Fruit fly (Drosophila melanogaster): Measurements from ENCODE around the gene CG3939.

CG3939 gene

dm6 chrX:3157048-3157703 lies 17.6 kb upstream of the CG3939 start (continued):
- TF ChIP-seq CG10267 (tag; optimal IDR thresholded peaks at IDR 0.05) (no peak), MBD-R2 (GFP tag; IDR thresholded peaks at IDR 0.05) (no peak), CG2202 (tag; optimal IDR thresholded peaks at IDR 0.05) (no peak), CG4730 (GFP tag; IDR thresholded peaks at IDR 0.05) (no peak), Fer1 (GFP tag; optimal IDR thresholded peaks at IDR 0.05) (no peak), Oli (tag; optimal IDR thresholded peaks at IDR 0.05) (peak; percentile 8), ara (GFP tag; IDR thresholded peaks at IDR 0.05) (no peak), CG12299 (tag; optimal IDR thresholded peaks at IDR 0.05) (no peak), Ssrp (tag; optimal IDR thresholded peaks at IDR 0.05) (no peak), Antp (GFP tag; optimal IDR thresholded peaks at IDR 0.05) (peak; percentile 18), CG10959 (GFP tag; IDR thresholded peaks at IDR 0.05) (no peak), seq (GFP tag; IDR thresholded peaks at IDR 0.05) (0 out of 2 replicates have a peak, but pooled peaks have one; percentile 42), CG2129 (GFP tag; IDR thresholded peaks at IDR 0.05; ENCODE audit: partially characterized antibody) (no peak), fd102C (GFP tag; optimal IDR thresholded peaks at IDR 0.05) (no peak), otp (GFP tag; IDR thresholded peaks at IDR 0.05) (no peak), Hr3 (GFP tag; optimal IDR thresholded peaks at IDR 0.05) (no peak), gro (GFP tag; optimal IDR thresholded peaks at IDR 0.05) (peak; percentile 75), maf-S (GFP tag; optimal IDR thresholded peaks at IDR 0.05) (no peak), CG6654 (GFP tag; optimal IDR thresholded peaks at IDR 0.05) (no peak), CG30020 (tag; optimal IDR thresholded peaks at IDR 0.05) (no peak), Rfx (GFP tag; IDR thresholded peaks at IDR 0.05) (peak; percentile 78), bowl (GFP tag; IDR thresholded peaks at IDR 0.05) (no peak), CG13424 (tag; optimal IDR thresholded peaks at IDR 0.05) (peak; percentile 9), ash1 (GFP tag; optimal IDR thresholded peaks at IDR 0.05) (no peak), Hr78 (GFP tag; optimal IDR thresholded peaks at IDR 0.05) (no peak), CG6854 (GFP tag; optimal IDR thresholded peaks at IDR 0.05) (no peak), CG4424 (GFP tag; optimal IDR thresholded peaks at IDR 0.05) (no peak), CG10431 (GFP tag; optimal IDR thresholded peaks at IDR 0.05) (no peak), Mes4 (GFP tag; optimal IDR thresholded peaks at IDR 0.05) (no peak), dati (GFP tag; IDR thresholded peaks at IDR 0.05) (no peak), CG17912 (GFP tag; optimal IDR thresholded peaks at IDR 0.05) (no peak), pita (GFP tag; optimal IDR thresholded peaks at IDR 0.05) (no peak), CG42726 (GFP tag; IDR thresholded peaks at IDR 0.05; ENCODE audit: partially characterized antibody) (no peak), ase (GFP tag; IDR thresholded peaks at IDR 0.05) (no peak), CG16813 (GFP tag; IDR thresholded peaks at IDR 0.05; ENCODE audit: partially characterized antibody) (no peak), ab (GFP tag; optimal IDR thresholded peaks at IDR 0.05) (no peak), Sox102F (GFP tag; optimal IDR thresholded peaks at IDR 0.05) (peak; percentile 40), CG3838 (GFP tag; optimal IDR thresholded peaks at IDR 0.05) (no peak), E2f1 (GFP tag; IDR thresholded peaks at IDR 0.05) (0 out of 2 replicates have a peak, but pooled peaks have one; percentile 18), nom (GFP tag; optimal IDR thresholded peaks at IDR 0.05) (no peak), CG10979 (tag; optimal IDR thresholded peaks at IDR 0.05) (no peak), vvl (GFP tag; IDR thresholded peaks at IDR 0.05) (peak; percentile 68), CG12236 (GFP tag; optimal IDR thresholded peaks at IDR 0.05) (no peak), CG17612 (GFP tag; IDR thresholded peaks at IDR 0.05) (no peak), CG15073 (GFP tag; optimal IDR thresholded peaks at IDR 0.05) (no peak), Sry-δ (GFP tag; optimal IDR thresholded peaks at IDR 0.05) (no peak), D (optimal IDR thresholded peaks at IDR 0.05) (no peak), D (GFP tag; optimal IDR thresholded peaks at IDR 0.05) (no peak), nmo (GFP tag; optimal IDR thresholded peaks at IDR 0.05) (peak; percentile 18), CG1233 (GFP tag; optimal IDR thresholded peaks at IDR 0.05) (no peak), CG2120 (GFP tag; optimal IDR thresholded peaks at IDR 0.05) (peak; percentile 57)
